Worm (Caenorhabditis elegans) whole organism, late embryonic: ENCODE results near the gene srj-11.

Experiments
- C08G9.2 ChIP-seq: sonication (generic microtip); optimal IDR thresholded peaks from 2 replicates; lab custom pipeline; 2016; ENCODE audit warnings: mild to moderate bottlenecking, missing genetic modification characterization, moderate library complexity, missing compliant biosample characterization
- F13H6.1 ChIP-seq: sonication (generic microtip); optimal IDR thresholded peaks from 2 replicates; lab custom pipeline; 2016; ENCODE audit warnings: missing genetic modification characterization, missing compliant biosample characterization
- ceh-19 ChIP-seq: fragments of 200-800 bp; sonication (Bioruptor generic); optimal IDR thresholded peaks from 2 replicates; lab custom pipeline; 2018; ENCODE audit warnings: mild to moderate bottlenecking, missing genetic modification characterization, missing compliant biosample characterization
- ceh-6 ChIP-seq: fragments of 200-800 bp; sonication (Bioruptor generic); optimal IDR thresholded peaks from 2 replicates; lab custom pipeline; 2018; ENCODE audit warnings: mild to moderate bottlenecking, missing genetic modification characterization, missing compliant biosample characterization
- rnt-1 ChIP-seq: sonication (generic microtip); optimal IDR thresholded peaks from 2 replicates; lab custom pipeline; 2016; ENCODE audit warnings: missing genetic modification characterization, missing compliant biosample characterization
- ztf-16 ChIP-seq: sonication (generic microtip); optimal IDR thresholded peaks from 2 replicates; lab custom pipeline; 2017; ENCODE audit warnings: missing genetic modification characterization, missing compliant biosample characterization

- no peak for TF ChIP-seq ceh-6
- no peak for TF ChIP-seq F13H6.1 (tag; lab: Kevin White, UChicago)
- no peak for TF ChIP-seq ztf-16
- TF ChIP-seq C08G9.2 (tag; lab: Kevin White, UChicago) = no peak
- no peak for TF ChIP-seq rnt-1 (tag; lab: Kevin White, UChicago)
- TF ChIP-seq ceh-19 = no peak
Measured at ce11 chrV:3269407-3269806, 28.2 kb downstream of the srj-11 start, which contains the start of gene T28A11.19.
